Worm (Caenorhabditis elegans): ENCODE data around the gene hrpl-1.

- TF ChIP-seq ceh-63 (GFP tag; optimal IDR thresholded peaks at IDR 0.05) (no peak), nhr-237 (tag; optimal IDR thresholded peaks at IDR 0.05) (no peak), ama-1 (optimal IDR thresholded peaks at IDR 0.05) (peak; percentile 21), unc-130 (tag; optimal IDR thresholded peaks at IDR 0.05) (peak; percentile 34), jun-1 (tag; optimal IDR thresholded peaks at IDR 0.05) (peak; percentile 67), ztf-11 (tag; optimal IDR thresholded peaks at IDR 0.05) (no peak), unc-62 (GFP tag; optimal IDR thresholded peaks at IDR 0.05) (no peak), mdl-1 (tag; optimal IDR thresholded peaks at IDR 0.05) (peak in 1 of 2 experiments; percentile 67), nhr-77 (tag; optimal IDR thresholded peaks at IDR 0.05) (peak; percentile 56), irx-1 (tag; optimal IDR thresholded peaks at IDR 0.05) (no peak), nhr-76 (tag; optimal IDR thresholded peaks at IDR 0.05) (no peak), elt-3 (tag; optimal IDR thresholded peaks at IDR 0.05) (peak in 2 of 6 experiments; percentile 33 to 44), fos-1 (tag; optimal IDR thresholded peaks at IDR 0.05) (no peak), tlp-1 (tag; optimal IDR thresholded peaks at IDR 0.05) (no peak)
Observed at ce11 chrII:6926488-6926887, 28.0 kb downstream of the hrpl-1 start.

Data from whole organism, L1 larva.